Worm (Caenorhabditis elegans): ENCODE data around the gene srv-25.

- TF ChIP-seq mep-1 (tag; optimal IDR thresholded peaks at IDR 0.05) = no peak
- TF ChIP-seq ceh-39 (tag; optimal IDR thresholded peaks at IDR 0.05) = no peak
- no peak for TF ChIP-seq nhr-28 (tag; optimal IDR thresholded peaks at IDR 0.05)
Measured at ce11 chrIV:6330790-6331189, 27.2 kb upstream of the srv-25 start.
